Worm (Caenorhabditis elegans) whole organism, early embryonic: ENCODE data around the gene F56D5.6.

ENCODE experiments used
- ama-1 ChIP-seq: fragments of 150-350 bp; optimal IDR thresholded peaks from 2 replicates; lab custom pipeline; 2014
- ceh-13 ChIP-seq: fragments of 200-800 bp; sonication (Bioruptor generic); optimal IDR thresholded peaks from 2 replicates; lab custom pipeline; 2018; ENCODE audit warnings: mild to moderate bottlenecking, missing genetic modification characterization, missing compliant biosample characterization
- ceh-36 ChIP-seq: sonication (generic microtip); optimal IDR thresholded peaks from 2 replicates; lab custom pipeline; 2016; ENCODE audit warnings: missing genetic modification characterization, inconsistent platforms, missing compliant biosample characterization
- flt-1 ChIP-seq: fragments of 200-800 bp; sonication (Bioruptor generic); IDR thresholded peaks from 2 replicates; pipeline ENCODE4 v1.3.6; 2022; ENCODE audit warnings: missing genetic modification characterization, missing compliant biosample characterization
- hmbx-1 ChIP-seq: sonication (generic microtip); optimal IDR thresholded peaks from 2 replicates; lab custom pipeline; 2016; ENCODE audit warnings: mild to moderate bottlenecking, missing genetic modification characterization, missing compliant biosample characterization
- hmg-4 ChIP-seq: fragments of 200-800 bp; sonication (Bioruptor generic); optimal IDR thresholded peaks from 2 replicates; lab custom pipeline; 2018; ENCODE audit warnings: mild to moderate bottlenecking, missing genetic modification characterization, missing compliant biosample characterization
- hnd-1 ChIP-seq: sonication (generic microtip); optimal IDR thresholded peaks from 2 replicates; lab custom pipeline; 2016; ENCODE audit warnings: missing genetic modification characterization, missing compliant biosample characterization
- scrt-1 ChIP-seq: fragments of 200-800 bp; sonication (Bioruptor generic); IDR thresholded peaks from 2 replicates; pipeline ENCODE4 v1.3.6; 2022; ENCODE audit warnings: missing genetic modification characterization, missing compliant biosample characterization
- sea-1 ChIP-seq: fragments of 200-800 bp; sonication (Bioruptor generic); conservative IDR thresholded peaks from 2 replicates; pipeline ENCODE4 v1.3.6; 2022; ENCODE audit warnings: missing genetic modification characterization, missing compliant biosample characterization
- tbx-11 ChIP-seq: fragments of 200-800 bp; sonication (Bioruptor generic); IDR thresholded peaks from 2 replicates; pipeline ENCODE4 v1.3.6; 2022; ENCODE audit warnings: missing genetic modification characterization, missing compliant biosample characterization
- tbx-37 ChIP-seq: fragments of 200-800 bp; sonication (Bioruptor generic); conservative IDR thresholded peaks from 2 replicates; pipeline ENCODE4 v1.3.6; 2022; ENCODE audit warnings: missing genetic modification reagents, missing genetic modification characterization, missing compliant biosample characterization

- TF ChIP-seq hnd-1 (tag; lab: Kevin White, UChicago) (no peak), ceh-13 (GFP tag; lab: Kevin White, UChicago) (no peak), flt-1 (GFP tag; lab: Robert Waterston, UW) (no peak), ama-1 (no peak), tbx-37 (no peak), scrt-1 (GFP tag; lab: Robert Waterston, UW) (no peak), hmbx-1 (no peak), ceh-36 (tag; lab: Kevin White, UChicago) (no peak), tbx-11 (no peak), sea-1 (GFP tag; lab: Robert Waterston, UW) (no peak), hmg-4 (GFP tag; lab: Kevin White, UChicago) (no peak)
These were observed 35.3 kb upstream of the F56D5.6 start, which contains the start of gene pezo-1 for ce11 chrIV:9366411-9366810.
